Fruit fly (Drosophila melanogaster) whole organism, embryonic: ENCODE data around the gene Ak1.

Experiments
- Adf1 ChIP-seq: fragments of 200-800 bp; sonication (Bioruptor generic); IDR thresholded peaks from 2 replicates; pipeline ENCODE4 v1.3.6; 2022; ENCODE audit warnings: missing biosample characterization, missing genetic modification characterization
- Asciz ChIP-seq: fragments of 200-800 bp; sonication (Bioruptor generic); optimal IDR thresholded peaks from 2 replicates; lab custom pipeline; 2017; ENCODE audit warnings: missing biosample characterization, mild to moderate bottlenecking, missing genetic modification characterization, missing genetic modification reagents
- B-H2 ChIP-seq: fragments of 200-800 bp; sonication (Bioruptor generic); optimal IDR thresholded peaks from 2 replicates; lab custom pipeline; 2018; ENCODE audit warnings: missing biosample characterization, mild to moderate bottlenecking, missing genetic modification characterization
- CG11560 ChIP-seq: fragments of 200-800 bp; sonication (Bioruptor generic); IDR thresholded peaks from 3 replicates; pipeline ENCODE4 v1.3.6; 2022; ENCODE audit warnings: missing biosample characterization, missing genetic modification characterization
- CG11696 ChIP-seq: fragments of 200-800 bp; sonication (Bioruptor generic); IDR thresholded peaks from 2 replicates; pipeline ENCODE4 v1.3.6; 2022; ENCODE audit warnings: missing biosample characterization, missing genetic modification characterization
- CG14014 ChIP-seq: fragments of 200-800 bp; sonication (Bioruptor generic); IDR thresholded peaks from 2 replicates; pipeline ENCODE4 v1.3.6; 2022; ENCODE audit warnings: missing biosample characterization, missing genetic modification characterization
- CG14965 ChIP-seq: fragments of 200-800 bp; sonication (Bioruptor generic); optimal IDR thresholded peaks from 2 replicates; lab custom pipeline; 2016; ENCODE audit warnings: missing biosample characterization, missing genetic modification characterization, borderline replicate concordance
- CG15601 ChIP-seq: fragments of 200-800 bp; sonication (Bioruptor generic); optimal IDR thresholded peaks from 3 replicates; lab custom pipeline; 2019; ENCODE audit warnings: missing biosample characterization, mild to moderate bottlenecking, missing genetic modification characterization, moderate library complexity
- CG16813 ChIP-seq: fragments of 200-800 bp; sonication (Bioruptor generic); IDR thresholded peaks from 3 replicates; pipeline ENCODE4 v1.3.6; 2022; ENCODE audit warnings: missing biosample characterization, missing genetic modification characterization; ENCODE audit not compliant: partially characterized antibody
- CG17328 ChIP-seq: fragments of 200-800 bp; sonication (Bioruptor generic); IDR thresholded peaks from 2 replicates; pipeline ENCODE4 v1.3.6; 2022; ENCODE audit warnings: missing biosample characterization, missing genetic modification characterization
- CG17359 ChIP-seq: fragments of 200-800 bp; sonication (Bioruptor generic); optimal IDR thresholded peaks from 3 replicates; lab custom pipeline; 2018; ENCODE audit warnings: missing biosample characterization, mild to moderate bottlenecking, missing genetic modification characterization, moderate library complexity
- CG3847 ChIP-seq: fragments of 200-800 bp; sonication (Bioruptor generic); IDR thresholded peaks from 2 replicates; pipeline ENCODE4 v1.3.6; 2022; ENCODE audit warnings: missing biosample characterization, missing genetic modification characterization
- CG8944 ChIP-seq: fragments of 200-800 bp; sonication (Bioruptor generic); optimal IDR thresholded peaks from 3 replicates; lab custom pipeline; 2016; ENCODE audit warnings: missing biosample characterization, missing genetic modification characterization
- CG9817 ChIP-seq: fragments of 200-800 bp; sonication (Bioruptor generic); optimal IDR thresholded peaks from 2 replicates; lab custom pipeline; 2018; ENCODE audit warnings: missing biosample characterization, mild to moderate bottlenecking, missing genetic modification characterization, moderate library complexity
- CrebB ChIP-seq: fragments of 200-800 bp; sonication (Bioruptor generic); optimal IDR thresholded peaks from 3 replicates; lab custom pipeline; 2018; ENCODE audit warnings: missing biosample characterization, mild to moderate bottlenecking, missing genetic modification characterization
- Dip3 ChIP-seq: fragments of 200-800 bp; sonication (Bioruptor generic); optimal IDR thresholded peaks from 3 replicates; lab custom pipeline; 2016; ENCODE audit warnings: missing biosample characterization, missing genetic modification characterization
- Doc3 ChIP-seq: fragments of 200-800 bp; sonication (Bioruptor generic); IDR thresholded peaks from 3 replicates; pipeline ENCODE4 v1.3.6; 2022; ENCODE audit warnings: missing biosample characterization, missing genetic modification characterization; ENCODE audit not compliant: partially characterized antibody
- Ets65A ChIP-seq: fragments of 200-800 bp; sonication (Bioruptor generic); peaks from one replicate; lab custom pipeline; 2016; ENCODE audit warnings: missing biosample characterization, missing genetic modification characterization
- Fer3 ChIP-seq: fragments of 200-800 bp; sonication (Bioruptor generic); optimal IDR thresholded peaks from 2 replicates; lab custom pipeline; 2018; ENCODE audit warnings: missing biosample characterization, mild to moderate bottlenecking, missing genetic modification characterization, moderate library complexity
- GATAe ChIP-seq: fragments of 200-800 bp; sonication (Bioruptor generic); conservative IDR thresholded peaks from 2 replicates; pipeline ENCODE4 v1.3.6; 2022; ENCODE audit warnings: missing biosample characterization, missing genetic modification characterization
- Hr39 ChIP-seq: fragments of >200 bp; optimal IDR thresholded peaks from 2 replicates; lab custom pipeline; 2017
- Med ChIP-seq: fragments of 200-800 bp; sonication (Bioruptor generic); peaks from one replicate; lab custom pipeline; 2016; ENCODE audit warnings: missing biosample characterization, missing genetic modification characterization, mild to moderate bottlenecking, inconsistent platforms, moderate library complexity
- Poxn ChIP-seq: fragments of 200-800 bp; sonication (Bioruptor generic); IDR thresholded peaks from 2 replicates; pipeline ENCODE4 v1.3.6; 2022; ENCODE audit warnings: missing biosample characterization, missing genetic modification characterization
- Ravus ChIP-seq: fragments of 200-800 bp; sonication (Bioruptor generic); IDR thresholded peaks from 2 replicates; pipeline ENCODE4 v1.3.6; 2022; ENCODE audit warnings: missing biosample characterization, missing genetic modification characterization
- Rfx ChIP-seq: fragments of 200-800 bp; sonication (Bioruptor generic); IDR thresholded peaks from 2 replicates; pipeline ENCODE4 v1.3.6; 2022; ENCODE audit warnings: missing biosample characterization, missing genetic modification characterization
- Tbp ChIP-seq: fragments of >200 bp; optimal IDR thresholded peaks from 2 replicates; lab custom pipeline; 2018; ENCODE audit warnings: missing biosample characterization, missing genetic modification characterization
- chinmo ChIP-seq: fragments of 200-800 bp; sonication (Bioruptor generic); IDR thresholded peaks from 4 replicates; pipeline ENCODE4 v1.3.6; 2022; ENCODE audit warnings: missing biosample characterization, missing genetic modification characterization; ENCODE audit not compliant: partially characterized antibody
- chn ChIP-seq: fragments of 200-800 bp; sonication (Bioruptor generic); optimal IDR thresholded peaks from 2 replicates; lab custom pipeline; 2016; ENCODE audit warnings: missing biosample characterization, missing genetic modification characterization
- croc ChIP-seq: fragments of 200-800 bp; sonication (Bioruptor generic); conservative IDR thresholded peaks from 3 replicates; pipeline ENCODE4 v1.3.6; 2022; ENCODE audit warnings: missing biosample characterization, missing genetic modification characterization
- crol ChIP-seq: fragments of 200-800 bp; sonication (Bioruptor generic); IDR thresholded peaks from 2 replicates; pipeline ENCODE4 v1.3.6; 2022; ENCODE audit warnings: missing biosample characterization, missing genetic modification characterization
- cwo ChIP-seq: fragments of 200-800 bp; sonication (Bioruptor generic); optimal IDR thresholded peaks from 3 replicates; lab custom pipeline; 2017; ENCODE audit warnings: missing biosample characterization, missing genetic modification characterization, mild to moderate bottlenecking, moderate library complexity, missing genetic modification reagents
- dmrt99B ChIP-seq: fragments of 200-800 bp; sonication (Bioruptor generic); optimal IDR thresholded peaks from 2 replicates; lab custom pipeline; 2018; ENCODE audit warnings: missing biosample characterization, mild to moderate bottlenecking, missing genetic modification characterization, moderate library complexity
- fd3F ChIP-seq: fragments of 200-800 bp; sonication (Bioruptor generic); optimal IDR thresholded peaks from 2 replicates; lab custom pipeline; 2018; ENCODE audit warnings: missing biosample characterization, mild to moderate bottlenecking, missing genetic modification characterization, moderate library complexity
- gem ChIP-seq: fragments of 200-800 bp; sonication (Bioruptor generic); optimal IDR thresholded peaks from 2 replicates; lab custom pipeline; 2019; ENCODE audit warnings: missing biosample characterization, mild to moderate bottlenecking, missing genetic modification characterization, moderate library complexity
- hkb ChIP-seq, 2 experiments: fragments of 200-800 bp in 1 of 2; fragments of >200 bp in 1 of 2; sonication (Bioruptor generic) in 1 of 2; IDR thresholded peaks in 1 of 2; optimal IDR thresholded peaks in 1 of 2; 2 replicates each; pipeline versions ENCODE4 v1.3.6 to Lab custom; 2017 to 2022; ENCODE audit warnings: missing biosample characterization in 1 of 2, missing genetic modification characterization in 1 of 2
- kni ChIP-seq: fragments of 200-800 bp; sonication (Bioruptor generic); optimal IDR thresholded peaks from 3 replicates; lab custom pipeline; 2017; ENCODE audit warnings: mild to moderate bottlenecking, missing biosample characterization, missing genetic modification reagents, missing genetic modification characterization
- lilli ChIP-seq: fragments of 200-800 bp; sonication (Bioruptor generic); optimal IDR thresholded peaks from 3 replicates; lab custom pipeline; 2016; ENCODE audit warnings: missing biosample characterization, missing genetic modification characterization
- lola ChIP-seq, 3 experiments: fragments of >200 bp in 2 of 3; fragments of 200-800 bp in 1 of 3; sonication (Bioruptor generic) in 1 of 3; optimal IDR thresholded peaks; 2 replicates each; lab custom pipeline; 2017 to 2019; ENCODE audit warnings: missing biosample characterization in 3 of 3, missing genetic modification characterization in 3 of 3, mild to moderate bottlenecking in 1 of 3, moderate library complexity in 1 of 3
- maf-S ChIP-seq: fragments of 200-800 bp; sonication (Bioruptor generic); optimal IDR thresholded peaks from 2 replicates; lab custom pipeline; 2016; ENCODE audit warnings: missing biosample characterization, missing genetic modification characterization
- nerfin-1 ChIP-seq: fragments of 200-800 bp; sonication (Bioruptor generic); optimal IDR thresholded peaks from 3 replicates; lab custom pipeline; 2019; ENCODE audit warnings: missing biosample characterization, mild to moderate bottlenecking, missing genetic modification characterization, moderate library complexity
- pum ChIP-seq: fragments of 200-800 bp; sonication (Bioruptor generic); optimal IDR thresholded peaks from 2 replicates; lab custom pipeline; 2016; ENCODE audit warnings: missing biosample characterization, missing genetic modification characterization
- sens ChIP-seq: fragments of 200-800 bp; sonication (Bioruptor generic); peaks from one replicate; lab custom pipeline; 2016; ENCODE audit warnings: missing biosample characterization, missing genetic modification characterization
- so ChIP-seq: fragments of 200-800 bp; sonication (Bioruptor generic); IDR thresholded peaks from 3 replicates; pipeline ENCODE4 v1.3.6; 2022; ENCODE audit warnings: missing biosample characterization, missing genetic modification characterization
- sob ChIP-seq: fragments of 200-800 bp; sonication (Bioruptor generic); IDR thresholded peaks from 2 replicates; pipeline ENCODE4 v1.3.6; 2022; ENCODE audit warnings: missing biosample characterization, missing genetic modification characterization
- stc ChIP-seq: fragments of 200-800 bp; sonication (Bioruptor generic); IDR thresholded peaks from 2 replicates; pipeline ENCODE4 v1.3.6; 2022; ENCODE audit warnings: missing biosample characterization, missing genetic modification characterization
- tna ChIP-seq: fragments of 200-800 bp; sonication (Bioruptor generic); IDR thresholded peaks from 2 replicates; pipeline ENCODE4 v1.3.6; 2022; ENCODE audit warnings: missing biosample characterization, missing genetic modification characterization; ENCODE audit not compliant: partially characterized antibody
- wdn ChIP-seq: fragments of 200-800 bp; sonication (Bioruptor generic); IDR thresholded peaks from 2 replicates; pipeline ENCODE4 v1.3.6; 2022; ENCODE audit warnings: missing biosample characterization, missing genetic modification characterization

The Ak1 gene

dm6 chr3L:12163082-12163481 lies 40.8 kb downstream of the Ak1 start (continued):
- TF ChIP-seq fd3F (GFP tag; lab: Kevin White, UChicago) (no peak), Dip3 (no peak), lilli (GFP tag; lab: Kevin White, UChicago) (no peak), Fer3 (tag; lab: Kevin White, UChicago) (no peak), maf-S (GFP tag; lab: Kevin White, UChicago) (no peak), dmrt99B (tag; lab: Kevin White, UChicago) (no peak), CG17328 (GFP tag; lab: Robert Waterston, UW) (no peak; the same call in 1 of the 2 replicates), sens (GFP tag; lab: Kevin White, UChicago) (peak; percentile 68), GATAe (GFP tag; lab: Robert Waterston, UW) (no peak), CG16813 (GFP tag; lab: Robert Waterston, UW) (no peak), Doc3 (GFP tag; lab: Robert Waterston, UW) (no peak), Rfx (GFP tag; lab: Robert Waterston, UW) (no peak), croc (GFP tag; lab: Robert Waterston, UW) (no peak), CG14965 (no peak), Asciz (no peak), CG17359 (tag; lab: Kevin White, UChicago) (no peak), Ravus (no peak), gem (no peak), Tbp (GFP tag; lab: Kevin White, UChicago) (no peak)

- TF ChIP-seq cwo (GFP tag; lab: Kevin White, UChicago) (peak; percentile 53), chinmo (GFP tag; lab: Robert Waterston, UW) (0 out of 4 replicates have a peak, but pooled peaks have one; percentile 70), CG3847 (no peak), CG14014 (no peak), hkb (optimal IDR thresholded peaks at IDR 0.05; lab: Kevin White, UChicago) (no peak), hkb (GFP tag; IDR thresholded peaks at IDR 0.05; lab: Robert Waterston, UW) (no peak), CG11560 (tag; lab: Robert Waterston, UW) (0 out of 3 replicates have a peak, but pooled peaks have one; percentile 36), CG11696 (GFP tag; lab: Robert Waterston, UW) (no peak), Med (peak; percentile 83), B-H2 (GFP tag; lab: Kevin White, UChicago) (no peak), maf-S (GFP tag; lab: Kevin White, UChicago) (no peak), crol (GFP tag; lab: Robert Waterston, UW) (peak; percentile 66), Rfx (GFP tag; lab: Robert Waterston, UW) (peak; percentile 13; the same call in 1 of the 2 replicates), pum (GFP tag; lab: Kevin White, UChicago) (no peak), Poxn (GFP tag; lab: Robert Waterston, UW) (no peak), CG15601 (tag; lab: Kevin White, UChicago) (peak; percentile 37), CG9817 (tag; lab: Kevin White, UChicago) (no peak), sob (GFP tag; lab: Robert Waterston, UW) (no peak), Adf1 (GFP tag; lab: Robert Waterston, UW) (no peak), chn (GFP tag; lab: Kevin White, UChicago) (no peak), Ets65A (GFP tag; lab: Kevin White, UChicago) (peak; percentile 71), stc (GFP tag; lab: Robert Waterston, UW) (no peak), wdn (GFP tag; lab: Robert Waterston, UW) (no peak), so (GFP tag; lab: Robert Waterston, UW) (0 out of 3 replicates have a peak, but pooled peaks have one; percentile 3), CrebB (tag; lab: Kevin White, UChicago) (no peak), CG8944 (no peak), tna (GFP tag; lab: Robert Waterston, UW) (peak; percentile 28; the same call in 1 of the 2 replicates), lola (GFP tag; optimal IDR thresholded peaks at IDR 0.05; lab: Kevin White, UChicago) (no peak), kni (GFP tag; lab: Kevin White, UChicago) (peak; percentile 16), nerfin-1 (no peak), CG16813 (GFP tag; lab: Robert Waterston, UW) (0 out of 3 replicates have a peak, but pooled peaks have one; percentile 13), Hr39 (peak; percentile 56)
These were observed 41.7 kb downstream of the Ak1 start for dm6 chr3L:12162156-12162682.
